Worm (Caenorhabditis elegans) whole organism, early embryonic: Measurements from ENCODE around the gene pcp-3.

Experiments used
- F13C5.2 ChIP-seq: sonication (generic microtip); optimal IDR thresholded peaks from 2 replicates; lab custom pipeline; 2017; ENCODE audit warnings: mild to moderate bottlenecking, missing genetic modification characterization, inconsistent platforms, missing compliant biosample characterization
- aly-1 ChIP-seq: sonication (generic microtip); optimal IDR thresholded peaks from 2 replicates; lab custom pipeline; 2016; ENCODE audit warnings: missing genetic modification characterization, missing compliant biosample characterization
- ama-1 ChIP-seq: fragments of 150-350 bp; optimal IDR thresholded peaks from 2 replicates; lab custom pipeline; 2014
- ceh-13 ChIP-seq: fragments of 200-800 bp; sonication (Bioruptor generic); optimal IDR thresholded peaks from 2 replicates; lab custom pipeline; 2018; ENCODE audit warnings: mild to moderate bottlenecking, missing genetic modification characterization, missing compliant biosample characterization
- ceh-36 ChIP-seq: sonication (generic microtip); optimal IDR thresholded peaks from 2 replicates; lab custom pipeline; 2016; ENCODE audit warnings: missing genetic modification characterization, inconsistent platforms, missing compliant biosample characterization
- ets-7 ChIP-seq: sonication (generic microtip); optimal IDR thresholded peaks from 2 replicates; lab custom pipeline; 2016; ENCODE audit warnings: missing genotype, missing genetic modification characterization, missing compliant biosample characterization
- flt-1 ChIP-seq: fragments of 200-800 bp; sonication (Bioruptor generic); IDR thresholded peaks from 2 replicates; pipeline ENCODE4 v1.3.6; 2022; ENCODE audit warnings: missing genetic modification characterization, missing compliant biosample characterization
- hmbx-1 ChIP-seq: sonication (generic microtip); optimal IDR thresholded peaks from 2 replicates; lab custom pipeline; 2016; ENCODE audit warnings: mild to moderate bottlenecking, missing genetic modification characterization, missing compliant biosample characterization
- hmg-4 ChIP-seq: fragments of 200-800 bp; sonication (Bioruptor generic); optimal IDR thresholded peaks from 2 replicates; lab custom pipeline; 2018; ENCODE audit warnings: mild to moderate bottlenecking, missing genetic modification characterization, missing compliant biosample characterization
- pes-1 ChIP-seq: fragments of 200-800 bp; sonication (Bioruptor generic); IDR thresholded peaks from 2 replicates; pipeline ENCODE4 v1.3.6; 2022; ENCODE audit warnings: missing genetic modification reagents, missing genetic modification characterization, missing compliant biosample characterization
- scrt-1 ChIP-seq: fragments of 200-800 bp; sonication (Bioruptor generic); IDR thresholded peaks from 2 replicates; pipeline ENCODE4 v1.3.6; 2022; ENCODE audit warnings: missing genetic modification characterization, missing compliant biosample characterization
- sea-1 ChIP-seq: fragments of 200-800 bp; sonication (Bioruptor generic); conservative IDR thresholded peaks from 2 replicates; pipeline ENCODE4 v1.3.6; 2022; ENCODE audit warnings: missing genetic modification characterization, missing compliant biosample characterization
- tbx-37 ChIP-seq: fragments of 200-800 bp; sonication (Bioruptor generic); conservative IDR thresholded peaks from 2 replicates; pipeline ENCODE4 v1.3.6; 2022; ENCODE audit warnings: missing genetic modification reagents, missing genetic modification characterization, missing compliant biosample characterization
- tra-4 ChIP-seq: sonication (generic microtip); optimal IDR thresholded peaks from 2 replicates; lab custom pipeline; 2017; ENCODE audit warnings: missing genetic modification characterization, missing compliant biosample characterization

DNA sequence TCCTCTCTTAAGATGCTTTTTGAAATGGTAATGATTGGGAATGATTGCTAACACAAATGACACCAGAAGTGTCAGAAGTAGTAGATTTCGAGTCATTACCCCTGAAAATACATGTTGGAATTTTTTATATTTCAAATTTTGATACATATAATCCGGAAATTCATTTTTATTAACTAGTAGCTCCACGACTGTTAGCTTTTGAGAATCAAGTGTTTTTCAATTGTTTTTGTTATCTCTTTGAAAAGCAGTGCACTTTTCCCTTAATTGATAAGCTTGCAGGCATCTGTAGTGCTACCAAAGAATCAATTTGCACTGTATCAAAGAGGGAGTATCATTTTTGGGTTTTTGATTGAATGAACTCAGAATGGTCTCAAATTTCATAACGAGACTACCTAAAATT, 6.2 kb upstream of the pcp-3 start, which contains the start of gene pcp-2:
- no peak for TF ChIP-seq aly-1 (tag; lab: Kevin White, UChicago)
- TF ChIP-seq ama-1 (lab: Kevin White, UChicago): no peak
- no peak for TF ChIP-seq ceh-36 (tag; lab: Kevin White, UChicago)
- TF ChIP-seq flt-1: no peak
- TF ChIP-seq hmbx-1: no peak
- no peak for TF ChIP-seq F13C5.2
- TF ChIP-seq ets-7 (tag; lab: Kevin White, UChicago): no peak
- TF ChIP-seq sea-1 (GFP tag; lab: Robert Waterston, UW): no peak
- TF ChIP-seq tra-4 (tag; lab: Kevin White, UChicago): no peak
- no peak for TF ChIP-seq pes-1
- no peak for TF ChIP-seq hmg-4 (GFP tag; lab: Kevin White, UChicago)
- no peak for TF ChIP-seq scrt-1 (GFP tag; lab: Robert Waterston, UW)
- no peak for TF ChIP-seq tbx-37 (GFP tag; lab: Robert Waterston, UW)
- TF ChIP-seq ceh-13: no peak
